Fruit fly (Drosophila melanogaster): ENCODE data around the gene Sytalpha.

The Sytalpha gene

dm6 chr2L:17589853-17590252, 2.2 kb upstream of the Sytalpha start (continued):
- no peak for TF ChIP-seq Elba2 (GFP tag; optimal IDR thresholded peaks at IDR 0.05)
- peak in 1 of 2 experiments; percentile 54 for TF ChIP-seq eve (GFP tag; optimal IDR thresholded peaks at IDR 0.05)
- TF ChIP-seq maf-S (GFP tag; optimal IDR thresholded peaks at IDR 0.05): no peak
- no peak for TF ChIP-seq CG11093 (GFP tag; IDR thresholded peaks at IDR 0.05)
- no peak for TF ChIP-seq zfh1 (GFP tag; IDR thresholded peaks at IDR 0.05)
- no peak for TF ChIP-seq CG15514 (GFP tag; optimal IDR thresholded peaks at IDR 0.05)
- TF ChIP-seq Oaz (GFP tag; IDR thresholded peaks at IDR 0.05): no peak
- peak; percentile 28 for TF ChIP-seq Nf-YC (tag; optimal IDR thresholded peaks at IDR 0.05)
- TF ChIP-seq caup (GFP tag; optimal IDR thresholded peaks at IDR 0.05; ENCODE audit: severe bottlenecking): peak; percentile 7
- no peak for TF ChIP-seq CG8478 (optimal IDR thresholded peaks at IDR 0.05)
- peak; percentile 44 for TF ChIP-seq CG6689 (GFP tag; IDR thresholded peaks at IDR 0.05)
- TF ChIP-seq Fer1 (GFP tag; optimal IDR thresholded peaks at IDR 0.05): peak; percentile 1
- no peak for TF ChIP-seq Taf1 (GFP tag; IDR thresholded peaks at IDR 0.05)
- TF ChIP-seq HHEX (GFP tag; optimal IDR thresholded peaks at IDR 0.05): peak; percentile 14
- peak; percentile 24 for TF ChIP-seq CG30403 (GFP tag; optimal IDR thresholded peaks at IDR 0.05)
- TF ChIP-seq CG4617 (GFP tag; optimal IDR thresholded peaks at IDR 0.05; ENCODE audit: borderline replicate concordance): no peak
- no peak for TF ChIP-seq Usf (GFP tag; optimal IDR thresholded peaks at IDR 0.05)
- TF ChIP-seq jing (GFP tag; optimal IDR thresholded peaks at IDR 0.05): no peak
- TF ChIP-seq CG4424 (GFP tag; optimal IDR thresholded peaks at IDR 0.05): peak; percentile 3
- peak; percentile 33 for TF ChIP-seq CG15696 (tag; optimal IDR thresholded peaks at IDR 0.05)
- peak; percentile 6 for TF ChIP-seq Myb (GFP tag; optimal IDR thresholded peaks at IDR 0.05)
- TF ChIP-seq unpg (GFP tag; optimal IDR thresholded peaks at IDR 0.05): peak; percentile 41
- TF ChIP-seq CG31388 (GFP tag; optimal IDR thresholded peaks at IDR 0.05): no peak
- peak in 1 of 2 experiments; percentile 46 for TF ChIP-seq Hr51 (GFP tag; optimal IDR thresholded peaks at IDR 0.05)
- peak; percentile 28 for TF ChIP-seq sug (tag; optimal IDR thresholded peaks at IDR 0.05)
- TF ChIP-seq gro (GFP tag; optimal IDR thresholded peaks at IDR 0.05): no peak
- TF ChIP-seq Dll (GFP tag; IDR thresholded peaks at IDR 0.05; ENCODE audit: partially characterized antibody): no peak
- no peak for TF ChIP-seq CG30431 (GFP tag; optimal IDR thresholded peaks at IDR 0.05)
- TF ChIP-seq cg (GFP tag; optimal IDR thresholded peaks at IDR 0.05): no peak
- peak; percentile 87 for TF ChIP-seq CG2116 (GFP tag; optimal IDR thresholded peaks at IDR 0.05)
- peak; percentile 27 for TF ChIP-seq Xbp1 (GFP tag; optimal IDR thresholded peaks at IDR 0.05)
- no peak for TF ChIP-seq corto (GFP tag; optimal IDR thresholded peaks at IDR 0.05)
- no peak for TF ChIP-seq CG10543 (GFP tag; optimal IDR thresholded peaks at IDR 0.05)
- TF ChIP-seq CG4360 (GFP tag; IDR thresholded peaks at IDR 0.05): no peak
- no peak for TF ChIP-seq Dip2 (GFP tag; IDR thresholded peaks at IDR 0.05)
- TF ChIP-seq dmrt99B (tag; optimal IDR thresholded peaks at IDR 0.05): peak; percentile 42
- peak; percentile 28; the same call in 1 of the 2 replicates for TF ChIP-seq CG9932 (GFP tag; IDR thresholded peaks at IDR 0.05)
- TF ChIP-seq mirr (GFP tag; optimal IDR thresholded peaks at IDR 0.05): no peak
- peak; percentile 15 for TF ChIP-seq CG17359 (tag; optimal IDR thresholded peaks at IDR 0.05)
- TF ChIP-seq jigr1 (GFP tag; IDR thresholded peaks at IDR 0.05): no peak
- peak; percentile 13 for TF ChIP-seq Hr3 (GFP tag; optimal IDR thresholded peaks at IDR 0.05)

dm6 chr2L:17594087-17594486, 2.0 kb downstream of the Sytalpha start:
- TF ChIP-seq pzg (GFP tag; optimal IDR thresholded peaks at IDR 0.05): no peak
- TF ChIP-seq CG8089 (GFP tag; optimal IDR thresholded peaks at IDR 0.05): no peak
- peak in 1 of 2 experiments; percentile 19 for TF ChIP-seq crp (GFP tag; optimal IDR thresholded peaks at IDR 0.05)
- peak; percentile 45 for TF ChIP-seq CTCF (GFP tag; optimal IDR thresholded peaks at IDR 0.05)
- no peak for TF ChIP-seq HmgD (GFP tag; optimal IDR thresholded peaks at IDR 0.05)
- peak; percentile 36; the same call in 1 of the 2 replicates for TF ChIP-seq E2f2 (GFP tag; IDR thresholded peaks at IDR 0.05)
- TF ChIP-seq cas (GFP tag; IDR thresholded peaks at IDR 0.05): no peak
- TF ChIP-seq Nf-YA (GFP tag; IDR thresholded peaks at IDR 0.05): no peak
- TF ChIP-seq Dp (GFP tag; optimal IDR thresholded peaks at IDR 0.05): peak; percentile 40
- no peak for TF ChIP-seq CG1603 (tag; optimal IDR thresholded peaks at IDR 0.05)
- TF ChIP-seq Opbp (GFP tag; IDR thresholded peaks at IDR 0.05; ENCODE audit: partially characterized antibody): no peak
- TF ChIP-seq disco-r (GFP tag; optimal IDR thresholded peaks at IDR 0.05): no peak
- TF ChIP-seq luna (GFP tag; optimal IDR thresholded peaks at IDR 0.05): no peak
- TF ChIP-seq Gsc (GFP tag; IDR thresholded peaks at IDR 0.05): no peak

All from whole organism, embryonic.